Worm (Caenorhabditis elegans): ENCODE data around the gene C34E10.9.

The C34E10.9 gene

DNA sequence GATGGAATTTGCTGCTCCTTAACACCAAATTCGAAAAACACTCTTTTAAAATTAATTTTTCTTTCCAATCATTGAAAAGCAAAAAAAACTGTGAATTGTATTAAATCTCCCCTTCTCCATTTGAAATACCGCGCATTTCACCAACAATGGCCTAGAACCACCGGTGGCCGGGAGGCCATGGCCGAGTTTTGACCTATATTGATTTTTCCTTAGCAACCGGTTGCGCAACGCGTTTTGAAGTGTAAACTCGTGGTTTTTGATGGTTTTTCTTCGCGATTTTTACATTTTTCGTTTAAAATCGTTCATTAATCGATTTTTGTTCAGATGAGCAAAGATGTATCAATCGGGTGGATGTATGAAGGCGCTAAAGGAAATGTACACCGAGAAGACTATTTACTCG lies 45.1 kb upstream of the C34E10.9 start, which contains the start of gene mog-3 (continued):
- TF ChIP-seq daf-12 (tag; optimal IDR thresholded peaks at IDR 0.05): no peak
- peak; percentile 10 for TF ChIP-seq rbr-2 (tag; optimal IDR thresholded peaks at IDR 0.05)
- no peak for TF ChIP-seq duxl-1 (tag; optimal IDR thresholded peaks at IDR 0.05; ENCODE audit: poor library complexity)
- TF ChIP-seq mxl-3 (GFP tag; optimal IDR thresholded peaks at IDR 0.05): peak; percentile 34
- TF ChIP-seq tag-97 (GFP tag; IDR thresholded peaks at IDR 0.05): no peak
- peak; percentile 98 for TF ChIP-seq mes-2 (tag; optimal IDR thresholded peaks at IDR 0.05; ENCODE audit: poor library complexity, severe bottlenecking)
- TF ChIP-seq T20F7.1 (GFP tag; optimal IDR thresholded peaks at IDR 0.05): no peak
- no peak for TF ChIP-seq F37D6.2 (tag; optimal IDR thresholded peaks at IDR 0.05)
- TF ChIP-seq T26A8.4 (GFP tag; IDR thresholded peaks at IDR 0.05): peak; percentile 23; the same call in 1 of the 2 replicates
- no peak for TF ChIP-seq pha-4 (GFP tag; IDR thresholded peaks at IDR 0.05)
- no peak for TF ChIP-seq pha-4 (tag; optimal IDR thresholded peaks at IDR 0.05)
- no peak for TF ChIP-seq daf-8 (GFP tag; IDR thresholded peaks at IDR 0.05)
- TF ChIP-seq ceh-44 (GFP tag; IDR thresholded peaks at IDR 0.05): no peak
- peak; percentile 37 for TF ChIP-seq nhr-6 (tag; optimal IDR thresholded peaks at IDR 0.05)
- no peak for TF ChIP-seq nhr-28 (tag; optimal IDR thresholded peaks at IDR 0.05)
- no peak for TF ChIP-seq nhr-77 (tag; optimal IDR thresholded peaks at IDR 0.05)
- no peak for TF ChIP-seq ceh-20 (GFP tag; IDR thresholded peaks at IDR 0.05)
- peak; percentile 65 for TF ChIP-seq ama-1 (optimal IDR thresholded peaks at IDR 0.05)
- TF ChIP-seq skn-1 (tag; optimal IDR thresholded peaks at IDR 0.05): no peak
- TF ChIP-seq nhr-237 (tag; optimal IDR thresholded peaks at IDR 0.05): no peak
- no peak for TF ChIP-seq saeg-2 (GFP tag; IDR thresholded peaks at IDR 0.05)
- 0 out of 2 replicates have a peak, but pooled peaks have one; percentile 12 for TF ChIP-seq mdt-29 (GFP tag; IDR thresholded peaks at IDR 0.05)
- TF ChIP-seq nhr-11 (tag; optimal IDR thresholded peaks at IDR 0.05): no peak
- no peak for TF ChIP-seq set-16 (GFP tag; IDR thresholded peaks at IDR 0.05)
- TF ChIP-seq pqm-1 (tag; optimal IDR thresholded peaks at IDR 0.05): no peak
- no peak for TF ChIP-seq lir-3 (tag; optimal IDR thresholded peaks at IDR 0.05)
- no peak for TF ChIP-seq aly-2 (tag; optimal IDR thresholded peaks at IDR 0.05)
- TF ChIP-seq mep-1 (tag; optimal IDR thresholded peaks at IDR 0.05): peak; percentile 41
- TF ChIP-seq D1046.2 (GFP tag; IDR thresholded peaks at IDR 0.05): no peak
- no peak for TF ChIP-seq sdz-12 (GFP tag; optimal IDR thresholded peaks at IDR 0.05)
- no peak for TF ChIP-seq F10B5.3 (tag; optimal IDR thresholded peaks at IDR 0.05)
- no peak for TF ChIP-seq lin-1 (GFP tag; IDR thresholded peaks at IDR 0.05)
- TF ChIP-seq mxl-2 (GFP tag; conservative IDR thresholded peaks at IDR 0.05): no peak
- TF ChIP-seq lsy-2 (tag; optimal IDR thresholded peaks at IDR 0.05): peak in 1 of 2 experiments; percentile 74
- TF ChIP-seq dpl-1 (GFP tag; optimal IDR thresholded peaks at IDR 0.05): peak; percentile 91
- TF ChIP-seq daf-19 (GFP tag; conservative IDR thresholded peaks at IDR 0.05): no peak
- TF ChIP-seq hmg-1.1 (GFP tag; IDR thresholded peaks at IDR 0.05): 0 out of 2 replicates have a peak, but pooled peaks have one; percentile 32
- TF ChIP-seq spr-3 (GFP tag; optimal IDR thresholded peaks at IDR 0.05): no peak
- no peak for TF ChIP-seq nhr-25 (tag; optimal IDR thresholded peaks at IDR 0.05; ENCODE audit: borderline replicate concordance, insufficient read depth)

- TF ChIP-seq unc-62 (GFP tag; optimal IDR thresholded peaks at IDR 0.05 in 1 of 2) (no peak), unc-62 (tag; optimal IDR thresholded peaks at IDR 0.05) (no peak), lin-39 (tag; optimal IDR thresholded peaks at IDR 0.05) (no peak), nhr-28 (tag; optimal IDR thresholded peaks at IDR 0.05) (no peak), dpl-1 (GFP tag; optimal IDR thresholded peaks at IDR 0.05) (peak; percentile 50), Y5F2A.4 (GFP tag; optimal IDR thresholded peaks at IDR 0.05) (peak; percentile 79), egl-27 (tag; optimal IDR thresholded peaks at IDR 0.05) (no peak), lin-1 (GFP tag; IDR thresholded peaks at IDR 0.05) (peak; percentile 84), mdl-1 (tag; optimal IDR thresholded peaks at IDR 0.05) (no peak), lsy-2 (tag; optimal IDR thresholded peaks at IDR 0.05) (peak in 1 of 2 experiments; percentile 72), spr-3 (GFP tag; optimal IDR thresholded peaks at IDR 0.05) (peak; percentile 82), nhr-6 (tag; optimal IDR thresholded peaks at IDR 0.05) (no peak), daf-12 (tag; optimal IDR thresholded peaks at IDR 0.05) (no peak), mxl-3 (GFP tag; optimal IDR thresholded peaks at IDR 0.05) (peak; percentile 75), mep-1 (tag; optimal IDR thresholded peaks at IDR 0.05) (peak; percentile 61), fos-1 (tag; optimal IDR thresholded peaks at IDR 0.05) (no peak), pqm-1 (tag; optimal IDR thresholded peaks at IDR 0.05) (no peak), aly-2 (tag; optimal IDR thresholded peaks at IDR 0.05) (no peak), spr-1 (tag; optimal IDR thresholded peaks at IDR 0.05) (peak; percentile 69), arid-1 (GFP tag; conservative IDR thresholded peaks at IDR 0.05) (peak; percentile 95), ZK546.5 (tag; optimal IDR thresholded peaks at IDR 0.05) (no peak), egl-43 (GFP tag; IDR thresholded peaks at IDR 0.05) (peak; percentile 97), nhr-76 (tag; optimal IDR thresholded peaks at IDR 0.05) (no peak), sdz-12 (GFP tag; optimal IDR thresholded peaks at IDR 0.05) (peak; percentile 92)
Measured at ce11 chrIII:5305725-5306124, 42.5 kb upstream of the C34E10.9 start.

Data from whole organism, L4 larva.